Worm (Caenorhabditis elegans) whole organism, L4 larva: ENCODE results near the gene zfp-2.

Source experiments
- F26F4.8 ChIP-seq: fragments of 200-800 bp; sonication (Bioruptor generic); conservative IDR thresholded peaks from 2 replicates; pipeline ENCODE4 v1.3.6; 2022; ENCODE audit warnings: missing genetic modification characterization, missing compliant biosample characterization
- R02D3.7 ChIP-seq: fragments of 150-350 bp; sonication (generic microtip); optimal IDR thresholded peaks from 3 replicates; lab custom pipeline; 2014; ENCODE audit warnings: missing biosample characterization, missing genetic modification characterization
- Y48G9A.11 ChIP-seq: fragments of 200-800 bp; sonication (Bioruptor generic); IDR thresholded peaks from 2 replicates; pipeline ENCODE4 v1.3.6; 2022; ENCODE audit warnings: missing genetic modification reagents, missing genetic modification characterization, missing compliant biosample characterization
- arid-1 ChIP-seq: fragments of 200-800 bp; sonication (Bioruptor generic); conservative IDR thresholded peaks from 2 replicates; pipeline ENCODE4 v1.3.6; 2022; ENCODE audit warnings: missing genetic modification reagents, missing genetic modification characterization, missing compliant biosample characterization
- attf-4 ChIP-seq: sonication (generic microtip); optimal IDR thresholded peaks from 3 replicates; lab custom pipeline; 2017; ENCODE audit warnings: missing biosample characterization, missing genetic modification characterization
- ceh-28 ChIP-seq: fragments of 150-350 bp; optimal IDR thresholded peaks from 2 replicates; lab custom pipeline; 2014; ENCODE audit warnings: missing biosample characterization, missing genetic modification reagents, missing genetic modification characterization
- ceh-32 ChIP-seq: sonication (generic microtip); optimal IDR thresholded peaks from 2 replicates; lab custom pipeline; 2016; ENCODE audit warnings: mild to moderate bottlenecking, missing genetic modification characterization, missing compliant biosample characterization; ENCODE audit not compliant: poor library complexity
- ceh-44 ChIP-seq: fragments of 200-800 bp; sonication (Bioruptor generic); IDR thresholded peaks from 2 replicates; pipeline ENCODE4 v1.3.6; 2022; ENCODE audit warnings: missing genetic modification reagents, missing genetic modification characterization, missing compliant biosample characterization
- ceh-82 ChIP-seq: sonication (generic microtip); optimal IDR thresholded peaks from 2 replicates; lab custom pipeline; 2017; ENCODE audit warnings: missing biosample characterization, missing genetic modification characterization
- ces-1 ChIP-seq: fragments of 150-350 bp; sonication (generic microtip); optimal IDR thresholded peaks from 4 replicates; lab custom pipeline; 2014; ENCODE audit warnings: missing biosample characterization, missing genetic modification reagents, missing genetic modification characterization
- ctbp-1 ChIP-seq: fragments of 200-800 bp; sonication (Bioruptor generic); IDR thresholded peaks from 2 replicates; pipeline ENCODE4 v1.3.6; 2022; ENCODE audit warnings: missing genetic modification reagents, missing genetic modification characterization, missing compliant biosample characterization
- daf-12 ChIP-seq: fragments of 150-350 bp; optimal IDR thresholded peaks from 2 replicates; lab custom pipeline; 2014; ENCODE audit warnings: missing biosample characterization, missing genetic modification reagents, missing genetic modification characterization
- daf-8 ChIP-seq: fragments of 200-800 bp; sonication (Bioruptor generic); IDR thresholded peaks from 2 replicates; pipeline ENCODE4 v1.3.6; 2022; ENCODE audit warnings: missing genetic modification characterization, missing compliant biosample characterization
- dmd-9 ChIP-seq: fragments of 200-800 bp; sonication (Bioruptor generic); IDR thresholded peaks from 2 replicates; pipeline ENCODE4 v1.3.6; 2022; ENCODE audit warnings: missing genetic modification reagents, missing genetic modification characterization, missing compliant biosample characterization
- egl-27 ChIP-seq: sonication (generic microtip); optimal IDR thresholded peaks from 3 replicates; lab custom pipeline; 2017; ENCODE audit warnings: missing biosample characterization, missing genetic modification reagents, missing genetic modification characterization
- gei-8 ChIP-seq: fragments of 200-800 bp; sonication (Bioruptor generic); optimal IDR thresholded peaks from 2 replicates; lab custom pipeline; 2018; ENCODE audit warnings: mild to moderate bottlenecking, missing genetic modification characterization, missing compliant biosample characterization
- hif-1 ChIP-seq, 2 experiments: sonication (generic microtip); optimal IDR thresholded peaks; 2 replicates each; lab custom pipeline; 2016 to 2017; ENCODE audit warnings: missing compliant biosample characterization in 2 of 2, missing genetic modification characterization in 2 of 2, missing genetic modification reagents in 2 of 2, missing genotype in 2 of 2, mild to moderate bottlenecking in 1 of 2
- hlh-11 ChIP-seq: fragments of 200-800 bp; sonication (Bioruptor generic); optimal IDR thresholded peaks from 2 replicates; lab custom pipeline; 2018; ENCODE audit warnings: mild to moderate bottlenecking, missing genetic modification characterization, missing compliant biosample characterization
- hmg-1.1 ChIP-seq: fragments of 200-800 bp; sonication (Bioruptor generic); IDR thresholded peaks from 2 replicates; pipeline ENCODE4 v1.3.6; 2022; ENCODE audit warnings: missing genetic modification reagents, missing genetic modification characterization, missing compliant biosample characterization
- lin-13 ChIP-seq: fragments of 150-350 bp; optimal IDR thresholded peaks from 2 replicates; lab custom pipeline; 2014; ENCODE audit warnings: missing biosample characterization, missing genetic modification reagents, missing genetic modification characterization
- lin-38 ChIP-seq: fragments of 200-800 bp; sonication (Bioruptor generic); IDR thresholded peaks from 2 replicates; pipeline ENCODE4 v1.3.6; 2022; ENCODE audit warnings: missing genetic modification reagents, missing genetic modification characterization, missing compliant biosample characterization
- lin-39 ChIP-seq: fragments of 150-350 bp; optimal IDR thresholded peaks from 2 replicates; lab custom pipeline; 2014; ENCODE audit warnings: missing biosample characterization, missing genetic modification reagents, missing genetic modification characterization
- lsy-2 ChIP-seq, 2 experiments: fragments of 150-350 bp in 1 of 2; sonication (generic microtip) in 1 of 2; optimal IDR thresholded peaks; 2 replicates each; lab custom pipeline; 2014 to 2017; ENCODE audit warnings: missing biosample characterization in 2 of 2, missing genetic modification characterization in 2 of 2
- madf-9 ChIP-seq: fragments of 200-800 bp; sonication (Bioruptor generic); conservative IDR thresholded peaks from 2 replicates; pipeline ENCODE4 v1.3.6; 2022; ENCODE audit warnings: missing genetic modification reagents, missing genetic modification characterization, missing compliant biosample characterization
- mdl-1 ChIP-seq, 2 experiments: fragments of 150-350 bp in 1 of 2; sonication (generic microtip) in 1 of 2; optimal IDR thresholded peaks; 2 replicates each; lab custom pipeline; 2014 to 2017; ENCODE audit warnings: missing biosample characterization in 2 of 2, missing genetic modification characterization in 2 of 2
- mep-1 ChIP-seq: fragments of 150-350 bp; sonication (generic microtip); optimal IDR thresholded peaks from 3 replicates; lab custom pipeline; 2014; ENCODE audit warnings: missing biosample characterization, missing genetic modification characterization
- mes-2 ChIP-seq: sonication (generic microtip); optimal IDR thresholded peaks from 2 replicates; lab custom pipeline; 2016; ENCODE audit warnings: missing genotype, mild to moderate bottlenecking, missing genetic modification characterization, missing compliant biosample characterization; ENCODE audit not compliant: poor library complexity, severe bottlenecking
- mxl-2 ChIP-seq: fragments of 200-800 bp; sonication (Bioruptor generic); conservative IDR thresholded peaks from 2 replicates; pipeline ENCODE4 v1.3.6; 2022; ENCODE audit warnings: missing genetic modification reagents, missing genetic modification characterization, missing compliant biosample characterization
- mxl-3 ChIP-seq: fragments of 200-800 bp; sonication (Bioruptor generic); optimal IDR thresholded peaks from 2 replicates; lab custom pipeline; 2018; ENCODE audit warnings: mild to moderate bottlenecking, missing genetic modification characterization, missing compliant biosample characterization
- nhr-10 ChIP-seq: fragments of 150-350 bp; optimal IDR thresholded peaks from 2 replicates; lab custom pipeline; 2014; ENCODE audit warnings: missing biosample characterization, missing genetic modification characterization
- nhr-111 ChIP-seq: fragments of 200-800 bp; sonication (Bioruptor generic); optimal IDR thresholded peaks from 2 replicates; lab custom pipeline; 2018; ENCODE audit warnings: mild to moderate bottlenecking, missing genetic modification characterization, missing compliant biosample characterization
- nhr-237 ChIP-seq: sonication (generic microtip); optimal IDR thresholded peaks from 2 replicates; lab custom pipeline; 2017; ENCODE audit warnings: missing biosample characterization, missing genetic modification characterization
- nhr-25 ChIP-seq: sonication (generic microtip); optimal IDR thresholded peaks from 2 replicates; lab custom pipeline; 2017; ENCODE audit warnings: missing genetic modification characterization, mild to moderate bottlenecking, missing compliant biosample characterization, antibody characterized with exemption, moderate library complexity, borderline replicate concordance; ENCODE audit not compliant: insufficient read depth
- nhr-28 ChIP-seq: fragments of 150-350 bp; optimal IDR thresholded peaks from 2 replicates; lab custom pipeline; 2014; ENCODE audit warnings: missing biosample characterization, missing genetic modification characterization
- nhr-41 ChIP-seq: fragments of 200-800 bp; sonication (Bioruptor generic); IDR thresholded peaks from 2 replicates; pipeline ENCODE4 v1.3.6; 2022; ENCODE audit warnings: missing genetic modification reagents, missing genetic modification characterization, missing compliant biosample characterization
- nhr-42 ChIP-seq: fragments of 200-800 bp; sonication (Bioruptor generic); IDR thresholded peaks from 2 replicates; pipeline ENCODE4 v1.3.6; 2022; ENCODE audit warnings: missing genetic modification characterization, missing compliant biosample characterization
- nhr-76 ChIP-seq: fragments of 150-350 bp; optimal IDR thresholded peaks from 2 replicates; lab custom pipeline; 2014; ENCODE audit warnings: missing biosample characterization, missing genetic modification characterization
- nhr-77 ChIP-seq: fragments of 150-350 bp; optimal IDR thresholded peaks from 2 replicates; lab custom pipeline; 2014; ENCODE audit warnings: missing biosample characterization, missing genetic modification characterization
- pha-4 ChIP-seq, 2 experiments: fragments of 150-350 bp in 1 of 2; fragments of 200-800 bp in 1 of 2; sonication (Bioruptor generic) in 1 of 2; IDR thresholded peaks in 1 of 2; optimal IDR thresholded peaks in 1 of 2; 2 replicates each; pipeline versions ENCODE4 v1.3.6 to Lab custom; 2014 to 2022; ENCODE audit warnings: missing genetic modification characterization in 2 of 2, missing genetic modification reagents in 2 of 2, missing biosample characterization in 1 of 2, missing compliant biosample characterization in 1 of 2
- php-3 ChIP-seq: fragments of 200-800 bp; sonication (Bioruptor generic); IDR thresholded peaks from 2 replicates; pipeline ENCODE4 v1.3.6; 2022; ENCODE audit warnings: missing genetic modification reagents, missing genetic modification characterization, missing compliant biosample characterization
- pqm-1 ChIP-seq: sonication (generic microtip); optimal IDR thresholded peaks from 2 replicates; lab custom pipeline; 2017; ENCODE audit warnings: missing biosample characterization, missing genetic modification characterization
- saeg-2 ChIP-seq: fragments of 200-800 bp; sonication (Bioruptor generic); IDR thresholded peaks from 2 replicates; pipeline ENCODE4 v1.3.6; 2022; ENCODE audit warnings: missing genetic modification reagents, missing genetic modification characterization, missing compliant biosample characterization
- skn-1 ChIP-seq: fragments of 150-350 bp; optimal IDR thresholded peaks from 2 replicates; lab custom pipeline; 2014; ENCODE audit warnings: missing biosample characterization, missing genetic modification characterization
- spr-1 ChIP-seq: sonication (generic microtip); optimal IDR thresholded peaks from 2 replicates; lab custom pipeline; 2016; ENCODE audit warnings: mild to moderate bottlenecking, missing genetic modification characterization, missing compliant biosample characterization
- spr-3 ChIP-seq: fragments of 200-800 bp; sonication (Bioruptor generic); optimal IDR thresholded peaks from 2 replicates; lab custom pipeline; 2018; ENCODE audit warnings: mild to moderate bottlenecking, missing genetic modification characterization, missing compliant biosample characterization
- tag-97 ChIP-seq: fragments of 200-800 bp; sonication (Bioruptor generic); IDR thresholded peaks from 2 replicates; pipeline ENCODE4 v1.3.6; 2022; ENCODE audit warnings: missing genetic modification characterization, missing compliant biosample characterization
- unc-39 ChIP-seq: sonication (generic microtip); optimal IDR thresholded peaks from 2 replicates; lab custom pipeline; 2017; ENCODE audit warnings: missing biosample characterization, missing genetic modification characterization
- zfp-3 ChIP-seq: fragments of 200-800 bp; sonication (Bioruptor generic); conservative IDR thresholded peaks from 2 replicates; pipeline ENCODE4 v1.3.6; 2022; ENCODE audit warnings: missing genetic modification reagents, missing genetic modification characterization, missing compliant biosample characterization
- zip-2 ChIP-seq: fragments of 150-350 bp; optimal IDR thresholded peaks from 2 replicates; lab custom pipeline; 2014; ENCODE audit warnings: missing biosample characterization, missing genetic modification characterization
- ztf-7 ChIP-seq: fragments of 150-350 bp; optimal IDR thresholded peaks from 2 replicates; lab custom pipeline; 2014; ENCODE audit warnings: missing biosample characterization, missing genetic modification characterization

Gene zfp-2

ce11 chrII:9603419-9603818 lies 46.0 kb downstream of the zfp-2 start (continued):
- TF ChIP-seq spr-1 (tag; lab: Kevin White, UChicago), result peak; percentile 60
- TF ChIP-seq hmg-1.1, result peak; percentile 88
- peak; percentile 99 for TF ChIP-seq hlh-11 (tag; lab: Kevin White, UChicago)
- TF ChIP-seq skn-1 (tag; lab: Kevin White, UChicago), result no peak
- peak; percentile 60 for TF ChIP-seq pqm-1
- TF ChIP-seq zip-2 (tag; lab: Kevin White, UChicago), result peak; percentile 37
- peak; percentile 74; the same call in 1 of the 2 replicates for TF ChIP-seq saeg-2 (GFP tag; lab: Robert Waterston, UW)
- TF ChIP-seq lsy-2 (tag; optimal IDR thresholded peaks at IDR 0.05; lab: Kevin White, UChicago), result peak; percentile 74 to 93
- no peak for TF ChIP-seq ceh-32 (tag; lab: Kevin White, UChicago)
- peak; percentile 82 for TF ChIP-seq pha-4 (GFP tag; IDR thresholded peaks at IDR 0.05; lab: Robert Waterston, UW)
- peak; percentile 87 for TF ChIP-seq pha-4 (tag; optimal IDR thresholded peaks at IDR 0.05; lab: Kevin White, UChicago)
- TF ChIP-seq arid-1 (GFP tag; lab: Robert Waterston, UW), result peak; percentile 69; the same call in 1 of the 2 replicates
- peak; percentile 43 for TF ChIP-seq ztf-7
- peak; percentile 91 for TF ChIP-seq gei-8 (GFP tag; lab: Kevin White, UChicago)
- TF ChIP-seq zfp-3, result 0 out of 2 replicates have a peak, but pooled peaks have one; percentile 50
- no peak for TF ChIP-seq Y48G9A.11 (GFP tag; lab: Robert Waterston, UW)
- no peak for TF ChIP-seq F26F4.8 (GFP tag; lab: Robert Waterston, UW)
- peak; percentile 62 for TF ChIP-seq nhr-25 (tag; lab: Kevin White, UChicago)
- peak; percentile 99 to 100 for TF ChIP-seq mdl-1 (tag; optimal IDR thresholded peaks at IDR 0.05; lab: Kevin White, UChicago)
- TF ChIP-seq madf-9 (GFP tag; lab: Robert Waterston, UW), result no peak
- TF ChIP-seq mes-2 (tag; lab: Kevin White, UChicago), result peak; percentile 78
- peak; percentile 61; the same call in 1 of the 2 replicates for TF ChIP-seq ctbp-1 (GFP tag; lab: Robert Waterston, UW)
- no peak for TF ChIP-seq unc-39 (tag; lab: Kevin White, UChicago)
- TF ChIP-seq spr-3 (GFP tag; lab: Kevin White, UChicago), result no peak
- peak; percentile 64 for TF ChIP-seq nhr-76
- peak; percentile 68 for TF ChIP-seq mxl-2 (GFP tag; lab: Robert Waterston, UW)
- TF ChIP-seq nhr-10 (tag; lab: Kevin White, UChicago), result peak; percentile 94
- no peak for TF ChIP-seq attf-4 (tag; lab: Kevin White, UChicago)
- peak; percentile 76; the same call in 1 of the 2 replicates for TF ChIP-seq nhr-42 (GFP tag; lab: Robert Waterston, UW)
- TF ChIP-seq mxl-3 (GFP tag; lab: Kevin White, UChicago), result peak; percentile 99
- TF ChIP-seq lin-39 (tag; lab: Kevin White, UChicago), result peak; percentile 42
- no peak for TF ChIP-seq daf-12 (tag; lab: Kevin White, UChicago)
- TF ChIP-seq nhr-111 (GFP tag; lab: Kevin White, UChicago), result no peak
- peak; percentile 78 for TF ChIP-seq lin-13
- no peak for TF ChIP-seq nhr-41 (GFP tag; lab: Robert Waterston, UW)
- peak; percentile 84 for TF ChIP-seq php-3 (GFP tag; lab: Robert Waterston, UW)
- TF ChIP-seq mep-1, result peak; percentile 96
- TF ChIP-seq egl-27 (tag; lab: Kevin White, UChicago), result no peak
- TF ChIP-seq tag-97, result no peak
- peak; percentile 99 for TF ChIP-seq nhr-28 (tag; lab: Kevin White, UChicago)
- TF ChIP-seq ces-1 (GFP tag; lab: Kevin White, UChicago), result no peak
- TF ChIP-seq daf-8, result no peak
- TF ChIP-seq nhr-77 (tag; lab: Kevin White, UChicago), result peak; percentile 94
- TF ChIP-seq ceh-28 (tag; lab: Kevin White, UChicago), result no peak
- TF ChIP-seq ceh-44 (GFP tag; lab: Robert Waterston, UW), result no peak
- no peak for TF ChIP-seq R02D3.7 (tag; lab: Kevin White, UChicago)
- no peak for TF ChIP-seq dmd-9 (GFP tag; lab: Robert Waterston, UW)
- TF ChIP-seq hif-1 (tag; optimal IDR thresholded peaks at IDR 0.05; lab: Kevin White, UChicago), result peak; percentile 75 to 96
- TF ChIP-seq ceh-82, result no peak
- TF ChIP-seq lin-38 (GFP tag; lab: Robert Waterston, UW), result no peak; the same call in 1 of the 2 replicates
- no peak for TF ChIP-seq nhr-237
